Worm (Caenorhabditis elegans) whole organism, L2 larva: ENCODE data around the gene sfxn-1.5.

Experiments
- F13H6.1 ChIP-seq: sonication (generic microtip); optimal IDR thresholded peaks from 2 replicates; lab custom pipeline; 2016; ENCODE audit warnings: missing genetic modification characterization, missing compliant biosample characterization
- aly-2 ChIP-seq: fragments of 150-350 bp; optimal IDR thresholded peaks from 2 replicates; lab custom pipeline; 2014; ENCODE audit warnings: missing biosample characterization, missing genetic modification characterization
- ama-1 ChIP-seq: fragments of 150-350 bp; optimal IDR thresholded peaks from 2 replicates; lab custom pipeline; 2018; ENCODE audit warnings: inconsistent platforms
- ceh-16 ChIP-seq: fragments of 150-350 bp; optimal IDR thresholded peaks from 2 replicates; lab custom pipeline; 2014; ENCODE audit warnings: missing biosample characterization, missing genetic modification characterization
- lin-39 ChIP-seq: fragments of 150-350 bp; optimal IDR thresholded peaks from 2 replicates; lab custom pipeline; 2014; ENCODE audit warnings: missing biosample characterization, missing genetic modification reagents, missing genetic modification characterization
- mab-5 ChIP-seq: fragments of 150-350 bp; optimal IDR thresholded peaks from 2 replicates; lab custom pipeline; 2014; ENCODE audit warnings: missing biosample characterization, missing genetic modification characterization
- nhr-11 ChIP-seq: fragments of 150-350 bp; optimal IDR thresholded peaks from 2 replicates; lab custom pipeline; 2014; ENCODE audit warnings: missing biosample characterization, missing genetic modification characterization
- nhr-129 ChIP-seq: fragments of 150-350 bp; optimal IDR thresholded peaks from 2 replicates; lab custom pipeline; 2014; ENCODE audit warnings: missing biosample characterization, missing genetic modification characterization
- nhr-21 ChIP-seq: fragments of 150-350 bp; optimal IDR thresholded peaks from 2 replicates; lab custom pipeline; 2014; ENCODE audit warnings: missing biosample characterization, missing genetic modification characterization
- nhr-237 ChIP-seq: fragments of 150-350 bp; optimal IDR thresholded peaks from 2 replicates; lab custom pipeline; 2014; ENCODE audit warnings: missing biosample characterization, missing genetic modification characterization
- nhr-25 ChIP-seq: fragments of 150-350 bp; sonication (generic microtip); optimal IDR thresholded peaks from 3 replicates; lab custom pipeline; 2014; ENCODE audit warnings: missing biosample characterization, missing genetic modification characterization
- nhr-6 ChIP-seq: fragments of 150-350 bp; optimal IDR thresholded peaks from 2 replicates; lab custom pipeline; 2014; ENCODE audit warnings: missing biosample characterization, missing genetic modification characterization
- peb-1 ChIP-seq: fragments of 150-350 bp; optimal IDR thresholded peaks from 2 replicates; lab custom pipeline; 2014; ENCODE audit warnings: missing biosample characterization, missing genetic modification characterization

- no peak for TF ChIP-seq nhr-21 (tag; lab: Kevin White, UChicago)
- TF ChIP-seq ama-1 (lab: Kevin White, UChicago): no peak
- TF ChIP-seq lin-39: no peak
- no peak for TF ChIP-seq ceh-16
- no peak for TF ChIP-seq F13H6.1 (tag; lab: Kevin White, UChicago)
- TF ChIP-seq mab-5 (tag; lab: Kevin White, UChicago): no peak
- no peak for TF ChIP-seq nhr-11 (tag; lab: Kevin White, UChicago)
- TF ChIP-seq peb-1 (tag; lab: Kevin White, UChicago): no peak
- TF ChIP-seq nhr-237: no peak
- TF ChIP-seq nhr-25 (tag; lab: Kevin White, UChicago): no peak
- TF ChIP-seq nhr-129: no peak
- no peak for TF ChIP-seq aly-2 (tag; lab: Kevin White, UChicago)
- no peak for TF ChIP-seq nhr-6
Observed at ce11 chrX:11650751-11651150, 10.7 kb downstream of the sfxn-1.5 start, which contains the start of gene cutl-11.
